Fruit fly (Drosophila melanogaster) whole organism, embryonic: Measurements from ENCODE around the gene nonA.

Experiments
- CG10147 ChIP-seq: fragments of 200-800 bp; sonication (Bioruptor generic); optimal IDR thresholded peaks from 2 replicates; lab custom pipeline; 2019; ENCODE audit warnings: missing biosample characterization, mild to moderate bottlenecking, missing genetic modification characterization, moderate library complexity
- CG10321 ChIP-seq: fragments of 200-800 bp; sonication (Bioruptor generic); IDR thresholded peaks from 2 replicates; pipeline ENCODE4 v1.3.6; 2022; ENCODE audit warnings: missing biosample characterization, missing genetic modification characterization
- CG10431 ChIP-seq: fragments of 200-800 bp; sonication (Bioruptor generic); optimal IDR thresholded peaks from 3 replicates; lab custom pipeline; 2018; ENCODE audit warnings: missing biosample characterization, mild to moderate bottlenecking, missing genetic modification characterization
- CG10462 ChIP-seq: fragments of 200-800 bp; sonication (Bioruptor generic); optimal IDR thresholded peaks from 2 replicates; lab custom pipeline; 2016; ENCODE audit warnings: missing biosample characterization, missing genetic modification characterization
- CG11093 ChIP-seq: fragments of 200-800 bp; sonication (Bioruptor generic); IDR thresholded peaks from 3 replicates; pipeline ENCODE4 v1.3.6; 2022; ENCODE audit warnings: missing biosample characterization, missing genetic modification characterization
- CG12071 ChIP-seq: fragments of 200-800 bp; sonication (Bioruptor generic); optimal IDR thresholded peaks from 3 replicates; lab custom pipeline; 2018; ENCODE audit warnings: missing biosample characterization, mild to moderate bottlenecking, missing genetic modification characterization
- CG12236 ChIP-seq: fragments of 200-800 bp; sonication (Bioruptor generic); optimal IDR thresholded peaks from 2 replicates; lab custom pipeline; 2016; ENCODE audit warnings: missing biosample characterization, missing genetic modification characterization
- CG14710 ChIP-seq: fragments of 200-800 bp; sonication (Bioruptor generic); optimal IDR thresholded peaks from 3 replicates; lab custom pipeline; 2019; ENCODE audit warnings: missing biosample characterization, mild to moderate bottlenecking, missing genetic modification characterization, moderate library complexity
- CG30403 ChIP-seq: fragments of 200-800 bp; sonication (Bioruptor generic); optimal IDR thresholded peaks from 3 replicates; lab custom pipeline; 2016; ENCODE audit warnings: missing biosample characterization, missing genetic modification characterization
- CG31365 ChIP-seq: fragments of 200-800 bp; sonication (Bioruptor generic); optimal IDR thresholded peaks from 2 replicates; lab custom pipeline; 2018; ENCODE audit warnings: missing biosample characterization, mild to moderate bottlenecking, missing genetic modification characterization
- CG33213 ChIP-seq: fragments of 200-800 bp; sonication (Bioruptor generic); optimal IDR thresholded peaks from 3 replicates; lab custom pipeline; 2016; ENCODE audit warnings: missing biosample characterization, missing genetic modification characterization
- CG34422 ChIP-seq: fragments of 200-800 bp; sonication (Bioruptor generic); IDR thresholded peaks from 3 replicates; pipeline ENCODE4 v1.3.6; 2022; ENCODE audit warnings: missing biosample characterization, missing genetic modification characterization
- CG6683 ChIP-seq: fragments of 200-800 bp; sonication (Bioruptor generic); optimal IDR thresholded peaks from 2 replicates; lab custom pipeline; 2017; ENCODE audit warnings: missing biosample characterization, mild to moderate bottlenecking, missing genetic modification characterization, missing genetic modification reagents
- CG6765 ChIP-seq: fragments of 200-800 bp; sonication (Bioruptor generic); optimal IDR thresholded peaks from 3 replicates; lab custom pipeline; 2017; ENCODE audit warnings: missing biosample characterization, mild to moderate bottlenecking, missing genetic modification characterization
- CG6813 ChIP-seq: fragments of 200-800 bp; sonication (Bioruptor generic); optimal IDR thresholded peaks from 2 replicates; lab custom pipeline; 2017; ENCODE audit warnings: missing biosample characterization, missing genetic modification characterization, mild to moderate bottlenecking, moderate library complexity, missing genetic modification reagents
- CG7271 ChIP-seq: fragments of 200-800 bp; sonication (Bioruptor generic); optimal IDR thresholded peaks from 2 replicates; lab custom pipeline; 2018; ENCODE audit warnings: missing biosample characterization, mild to moderate bottlenecking, missing genetic modification characterization, moderate library complexity
- CG7372 ChIP-seq: fragments of 200-800 bp; sonication (Bioruptor generic); IDR thresholded peaks from 2 replicates; pipeline ENCODE4 v1.3.6; 2022; ENCODE audit warnings: missing biosample characterization, missing genetic modification characterization
- CG7556 ChIP-seq: fragments of 200-800 bp; sonication (Bioruptor generic); optimal IDR thresholded peaks from 2 replicates; lab custom pipeline; 2017; ENCODE audit warnings: missing biosample characterization, mild to moderate bottlenecking, missing genetic modification characterization
- CG7987 ChIP-seq: fragments of 200-800 bp; sonication (Bioruptor generic); optimal IDR thresholded peaks from 2 replicates; lab custom pipeline; 2018; ENCODE audit warnings: missing biosample characterization, mild to moderate bottlenecking, missing genetic modification characterization, moderate library complexity
- CG8388 ChIP-seq: fragments of 200-800 bp; sonication (Bioruptor generic); optimal IDR thresholded peaks from 2 replicates; lab custom pipeline; 2019; ENCODE audit warnings: missing biosample characterization, mild to moderate bottlenecking, missing genetic modification characterization, moderate library complexity
- CG9437 ChIP-seq: fragments of 200-800 bp; sonication (Bioruptor generic); optimal IDR thresholded peaks from 2 replicates; lab custom pipeline; 2018; ENCODE audit warnings: missing biosample characterization, mild to moderate bottlenecking, missing genetic modification characterization
- Drgx ChIP-seq: fragments of 200-800 bp; sonication (Bioruptor generic); IDR thresholded peaks from 2 replicates; pipeline ENCODE4 v1.3.6; 2022; ENCODE audit warnings: missing biosample characterization, missing genetic modification characterization
- Fer2 ChIP-seq: fragments of 200-800 bp; sonication (Bioruptor generic); optimal IDR thresholded peaks from 2 replicates; lab custom pipeline; 2018; ENCODE audit warnings: missing biosample characterization, mild to moderate bottlenecking, missing genetic modification characterization, moderate library complexity
- Gsc ChIP-seq: fragments of 200-800 bp; sonication (Bioruptor generic); IDR thresholded peaks from 2 replicates; pipeline ENCODE4 v1.3.6; 2022; ENCODE audit warnings: missing biosample characterization, missing genetic modification characterization
- Lhr ChIP-seq: fragments of 200-800 bp; sonication (Bioruptor generic); optimal IDR thresholded peaks from 3 replicates; lab custom pipeline; 2017; ENCODE audit warnings: mild to moderate bottlenecking, missing biosample characterization, missing genetic modification reagents, missing genetic modification characterization
- Mad ChIP-seq: fragments of 200-800 bp; sonication (Bioruptor generic); optimal IDR thresholded peaks from 2 replicates; lab custom pipeline; 2016; ENCODE audit warnings: missing biosample characterization, missing genetic modification characterization
- NC2β ChIP-seq: fragments of 200-800 bp; sonication (Bioruptor generic); optimal IDR thresholded peaks from 2 replicates; lab custom pipeline; 2016; ENCODE audit warnings: missing biosample characterization, missing genetic modification characterization
- NK7.1 ChIP-seq: fragments of 200-800 bp; sonication (Bioruptor generic); optimal IDR thresholded peaks from 3 replicates; lab custom pipeline; 2016; ENCODE audit warnings: missing biosample characterization, missing genetic modification characterization
- Poxn ChIP-seq: fragments of 200-800 bp; sonication (Bioruptor generic); IDR thresholded peaks from 2 replicates; pipeline ENCODE4 v1.3.6; 2022; ENCODE audit warnings: missing biosample characterization, missing genetic modification characterization
- Side ChIP-seq: fragments of 200-800 bp; sonication (Bioruptor generic); optimal IDR thresholded peaks from 2 replicates; lab custom pipeline; 2016; ENCODE audit warnings: missing biosample characterization, missing genetic modification characterization
- Six4 ChIP-seq: fragments of 200-800 bp; sonication (Bioruptor generic); optimal IDR thresholded peaks from 2 replicates; lab custom pipeline; 2016; ENCODE audit warnings: missing biosample characterization, missing genetic modification characterization
- Taf1 ChIP-seq: fragments of 200-800 bp; sonication (Bioruptor generic); IDR thresholded peaks from 2 replicates; pipeline ENCODE4 v1.3.6; 2022; ENCODE audit warnings: missing biosample characterization, missing genetic modification characterization
- cato ChIP-seq: fragments of 200-800 bp; sonication (Bioruptor generic); optimal IDR thresholded peaks from 2 replicates; lab custom pipeline; 2016; ENCODE audit warnings: missing biosample characterization, missing genetic modification characterization, borderline replicate concordance
- caup ChIP-seq: fragments of 200-800 bp; sonication (Bioruptor generic); optimal IDR thresholded peaks from 3 replicates; lab custom pipeline; 2017; ENCODE audit warnings: missing biosample characterization, mild to moderate bottlenecking, missing genetic modification characterization, moderate library complexity; ENCODE audit not compliant: severe bottlenecking
- chn ChIP-seq: fragments of 200-800 bp; sonication (Bioruptor generic); optimal IDR thresholded peaks from 2 replicates; lab custom pipeline; 2016; ENCODE audit warnings: missing biosample characterization, missing genetic modification characterization
- dati ChIP-seq: fragments of 200-800 bp; sonication (Bioruptor generic); IDR thresholded peaks from 2 replicates; pipeline ENCODE4 v1.3.6; 2022; ENCODE audit warnings: missing biosample characterization, missing genetic modification characterization
- disco-r ChIP-seq: fragments of 200-800 bp; sonication (Bioruptor generic); optimal IDR thresholded peaks from 2 replicates; lab custom pipeline; 2016; ENCODE audit warnings: missing biosample characterization, missing genetic modification characterization
- ftz-f1 ChIP-seq: fragments of 200-800 bp; sonication (Bioruptor generic); optimal IDR thresholded peaks from 2 replicates; lab custom pipeline; 2016; ENCODE audit warnings: missing biosample characterization, missing genetic modification characterization
- gfzf ChIP-seq: fragments of 200-800 bp; sonication (Bioruptor generic); optimal IDR thresholded peaks from 2 replicates; lab custom pipeline; 2016; ENCODE audit warnings: missing biosample characterization, mild to moderate bottlenecking, missing genetic modification characterization, moderate library complexity
- ham ChIP-seq: fragments of 200-800 bp; sonication (Bioruptor generic); IDR thresholded peaks from 2 replicates; pipeline ENCODE4 v1.3.6; 2022; ENCODE audit warnings: missing biosample characterization, missing genetic modification characterization
- ind ChIP-seq: fragments of 200-800 bp; sonication (Bioruptor generic); optimal IDR thresholded peaks from 3 replicates; lab custom pipeline; 2016; ENCODE audit warnings: missing biosample characterization, missing genetic modification characterization
- peb ChIP-seq: fragments of 200-800 bp; sonication (Bioruptor generic); IDR thresholded peaks from 2 replicates; pipeline ENCODE4 v1.3.6; 2022; ENCODE audit warnings: missing biosample characterization, missing genetic modification characterization
- pho ChIP-seq: fragments of 200-800 bp; sonication (Bioruptor generic); optimal IDR thresholded peaks from 2 replicates; lab custom pipeline; 2016; ENCODE audit warnings: missing biosample characterization, missing genetic modification characterization
- ranshi ChIP-seq: fragments of 200-800 bp; sonication (Bioruptor generic); IDR thresholded peaks from 2 replicates; pipeline ENCODE4 v1.3.6; 2022; ENCODE audit warnings: missing biosample characterization, missing genetic modification characterization
- schlank ChIP-seq: fragments of 200-800 bp; sonication (Bioruptor generic); optimal IDR thresholded peaks from 2 replicates; lab custom pipeline; 2018; ENCODE audit warnings: missing biosample characterization, mild to moderate bottlenecking, missing genetic modification characterization
- scrt ChIP-seq: fragments of 200-800 bp; sonication (Bioruptor generic); optimal IDR thresholded peaks from 2 replicates; lab custom pipeline; 2018; ENCODE audit warnings: missing biosample characterization, mild to moderate bottlenecking, missing genetic modification characterization, moderate library complexity
- tin ChIP-seq: fragments of 200-800 bp; sonication (Bioruptor generic); optimal IDR thresholded peaks from 3 replicates; lab custom pipeline; 2016; ENCODE audit warnings: missing biosample characterization, missing genetic modification characterization
- toy ChIP-seq: fragments of 200-800 bp; sonication (Bioruptor generic); IDR thresholded peaks from 2 replicates; pipeline ENCODE4 v1.3.6; 2022; ENCODE audit warnings: missing biosample characterization, missing genetic modification characterization
- wek ChIP-seq: fragments of 200-800 bp; sonication (Bioruptor generic); optimal IDR thresholded peaks from 3 replicates; lab custom pipeline; 2018; ENCODE audit warnings: missing biosample characterization, mild to moderate bottlenecking, missing genetic modification characterization, moderate library complexity
- zen2 ChIP-seq: fragments of 200-800 bp; sonication (Bioruptor generic); IDR thresholded peaks from 3 replicates; pipeline ENCODE4 v1.3.6; 2022; ENCODE audit warnings: missing biosample characterization, missing genetic modification characterization; ENCODE audit not compliant: partially characterized antibody

Gene nonA

dm6 chrX:16358670-16359320 lies 2.6 kb upstream of the nonA start, which contains the start of the genes U2af50 and PIG-Q (continued):
- TF ChIP-seq wek (GFP tag; lab: Kevin White, UChicago) (peak; percentile 58), CG10462 (GFP tag; lab: Kevin White, UChicago) (peak; percentile 75), CG30403 (GFP tag; lab: Kevin White, UChicago) (peak; percentile 87), CG6813 (GFP tag; lab: Kevin White, UChicago) (no peak), CG11093 (GFP tag; lab: Robert Waterston, UW) (no peak; the same call in 2 of the 3 replicates), CG12236 (GFP tag; lab: Kevin White, UChicago) (no peak), Side (peak; percentile 23), CG6765 (GFP tag; lab: Kevin White, UChicago) (peak; percentile 83), chn (peak; percentile 56), scrt (GFP tag; lab: Kevin White, UChicago) (peak; percentile 84), gfzf (GFP tag; lab: Kevin White, UChicago) (no peak), CG14710 (tag; lab: Kevin White, UChicago) (peak; percentile 97), Mad (peak; percentile 76), Taf1 (GFP tag; lab: Robert Waterston, UW) (peak; percentile 89), CG34422 (GFP tag; lab: Robert Waterston, UW) (peak; percentile 95; the same call in 1 of the 3 replicates), NK7.1 (peak; percentile 46), ftz-f1 (GFP tag; lab: Kevin White, UChicago) (no peak), tin (peak; percentile 89), CG12071 (GFP tag; lab: Kevin White, UChicago) (no peak), Gsc (GFP tag; lab: Robert Waterston, UW) (no peak), NC2β (peak; percentile 36), Fer2 (tag; lab: Kevin White, UChicago) (peak; percentile 78), Six4 (peak; percentile 89), CG7556 (GFP tag; lab: Kevin White, UChicago) (peak; percentile 90), CG10431 (GFP tag; lab: Kevin White, UChicago) (peak; percentile 63), CG6683 (GFP tag; lab: Kevin White, UChicago) (peak; percentile 74), ranshi (GFP tag; lab: Robert Waterston, UW) (peak; percentile 89), toy (peak; percentile 79; the same call in 1 of the 2 replicates), CG7271 (tag; lab: Kevin White, UChicago) (peak; percentile 84), ind (peak; percentile 93), Poxn (GFP tag; lab: Robert Waterston, UW) (peak; percentile 68), CG10147 (GFP tag; lab: Kevin White, UChicago) (peak; percentile 88), CG9437 (peak; percentile 90), dati (peak; percentile 50; the same call in 1 of the 2 replicates), CG33213 (GFP tag; lab: Kevin White, UChicago) (peak; percentile 32), pho (GFP tag; lab: Kevin White, UChicago) (peak; percentile 54), caup (GFP tag; lab: Kevin White, UChicago) (peak; percentile 89), peb (peak; percentile 78), schlank (tag; lab: Kevin White, UChicago) (peak; percentile 71), CG7372 (GFP tag; lab: Robert Waterston, UW) (peak; percentile 91), Drgx (GFP tag; lab: Robert Waterston, UW) (peak; percentile 87), cato (peak; percentile 76), Lhr (GFP tag; lab: Kevin White, UChicago) (peak; percentile 67), zen2 (no peak), CG10321 (no peak), ham (GFP tag; lab: Robert Waterston, UW) (no peak), disco-r (GFP tag; lab: Kevin White, UChicago) (peak; percentile 15), CG8388 (GFP tag; lab: Kevin White, UChicago) (peak; percentile 93), CG7987 (GFP tag; lab: Kevin White, UChicago) (peak; percentile 84), CG31365 (tag; lab: Kevin White, UChicago) (no peak)
